Worm (Caenorhabditis elegans) whole organism, early embryonic: ENCODE data around the gene chpf-2.

Experiments
- B0310.2 ChIP-seq: sonication (generic microtip); optimal IDR thresholded peaks from 2 replicates; lab custom pipeline; 2016; ENCODE audit warnings: mild to moderate bottlenecking, missing genetic modification characterization, missing compliant biosample characterization
- F13C5.2 ChIP-seq: sonication (generic microtip); optimal IDR thresholded peaks from 2 replicates; lab custom pipeline; 2017; ENCODE audit warnings: mild to moderate bottlenecking, missing genetic modification characterization, inconsistent platforms, missing compliant biosample characterization
- aly-1 ChIP-seq: sonication (generic microtip); optimal IDR thresholded peaks from 2 replicates; lab custom pipeline; 2016; ENCODE audit warnings: missing genetic modification characterization, missing compliant biosample characterization
- ama-1 ChIP-seq: fragments of 150-350 bp; optimal IDR thresholded peaks from 2 replicates; lab custom pipeline; 2014
- ceh-13 ChIP-seq: fragments of 200-800 bp; sonication (Bioruptor generic); optimal IDR thresholded peaks from 2 replicates; lab custom pipeline; 2018; ENCODE audit warnings: mild to moderate bottlenecking, missing genetic modification characterization, missing compliant biosample characterization
- ceh-36 ChIP-seq: sonication (generic microtip); optimal IDR thresholded peaks from 2 replicates; lab custom pipeline; 2016; ENCODE audit warnings: missing genetic modification characterization, inconsistent platforms, missing compliant biosample characterization
- ets-7 ChIP-seq: sonication (generic microtip); optimal IDR thresholded peaks from 2 replicates; lab custom pipeline; 2016; ENCODE audit warnings: missing genotype, missing genetic modification characterization, missing compliant biosample characterization
- flt-1 ChIP-seq: fragments of 200-800 bp; sonication (Bioruptor generic); IDR thresholded peaks from 2 replicates; pipeline ENCODE4 v1.3.6; 2022; ENCODE audit warnings: missing genetic modification characterization, missing compliant biosample characterization
- hmbx-1 ChIP-seq: sonication (generic microtip); optimal IDR thresholded peaks from 2 replicates; lab custom pipeline; 2016; ENCODE audit warnings: mild to moderate bottlenecking, missing genetic modification characterization, missing compliant biosample characterization
- hmg-4 ChIP-seq: fragments of 200-800 bp; sonication (Bioruptor generic); optimal IDR thresholded peaks from 2 replicates; lab custom pipeline; 2018; ENCODE audit warnings: mild to moderate bottlenecking, missing genetic modification characterization, missing compliant biosample characterization
- hnd-1 ChIP-seq: sonication (generic microtip); optimal IDR thresholded peaks from 2 replicates; lab custom pipeline; 2016; ENCODE audit warnings: missing genetic modification characterization, missing compliant biosample characterization
- pes-1 ChIP-seq: fragments of 200-800 bp; sonication (Bioruptor generic); IDR thresholded peaks from 2 replicates; pipeline ENCODE4 v1.3.6; 2022; ENCODE audit warnings: missing genetic modification reagents, missing genetic modification characterization, missing compliant biosample characterization
- scrt-1 ChIP-seq: fragments of 200-800 bp; sonication (Bioruptor generic); IDR thresholded peaks from 2 replicates; pipeline ENCODE4 v1.3.6; 2022; ENCODE audit warnings: missing genetic modification characterization, missing compliant biosample characterization
- sea-1 ChIP-seq: fragments of 200-800 bp; sonication (Bioruptor generic); conservative IDR thresholded peaks from 2 replicates; pipeline ENCODE4 v1.3.6; 2022; ENCODE audit warnings: missing genetic modification characterization, missing compliant biosample characterization
- tbx-11 ChIP-seq: fragments of 200-800 bp; sonication (Bioruptor generic); IDR thresholded peaks from 2 replicates; pipeline ENCODE4 v1.3.6; 2022; ENCODE audit warnings: missing genetic modification characterization, missing compliant biosample characterization
- tbx-37 ChIP-seq: fragments of 200-800 bp; sonication (Bioruptor generic); conservative IDR thresholded peaks from 2 replicates; pipeline ENCODE4 v1.3.6; 2022; ENCODE audit warnings: missing genetic modification reagents, missing genetic modification characterization, missing compliant biosample characterization
- tra-4 ChIP-seq: sonication (generic microtip); optimal IDR thresholded peaks from 2 replicates; lab custom pipeline; 2017; ENCODE audit warnings: missing genetic modification characterization, missing compliant biosample characterization

The chpf-2 gene

DNA sequence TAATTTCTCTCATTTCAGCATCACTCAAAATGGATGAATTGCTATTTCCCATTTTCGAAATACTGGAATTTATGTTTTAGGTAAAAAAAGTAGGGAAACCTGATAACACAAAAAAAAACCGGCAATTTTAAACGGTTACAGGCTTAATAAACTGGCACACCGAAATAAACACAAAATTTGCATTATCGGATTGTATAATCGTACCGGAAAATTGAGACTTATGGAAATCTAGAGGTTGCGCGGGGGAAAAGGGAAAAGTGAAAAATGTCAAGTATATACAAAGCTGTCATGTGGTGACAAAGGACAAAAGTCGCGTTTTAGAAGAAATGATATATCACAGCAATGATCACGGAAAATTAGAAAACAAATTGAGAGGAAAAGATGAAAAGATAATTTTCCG, at the start of gene chpf-2:
Gene chpf-2 (minus strand): TSS at position 101 of the 400 bp plus-strand sequence.
- TF ChIP-seq tbx-37 (GFP tag; lab: Robert Waterston, UW) (no peak), scrt-1 (GFP tag; lab: Robert Waterston, UW) (no peak), tra-4 (tag; lab: Kevin White, UChicago) (no peak), hnd-1 (tag; lab: Kevin White, UChicago) (no peak), ets-7 (no peak), F13C5.2 (tag; lab: Kevin White, UChicago) (no peak), pes-1 (no peak), hmbx-1 (no peak), hmg-4 (GFP tag; lab: Kevin White, UChicago) (no peak), B0310.2 (tag; lab: Kevin White, UChicago) (no peak)

DNA sequence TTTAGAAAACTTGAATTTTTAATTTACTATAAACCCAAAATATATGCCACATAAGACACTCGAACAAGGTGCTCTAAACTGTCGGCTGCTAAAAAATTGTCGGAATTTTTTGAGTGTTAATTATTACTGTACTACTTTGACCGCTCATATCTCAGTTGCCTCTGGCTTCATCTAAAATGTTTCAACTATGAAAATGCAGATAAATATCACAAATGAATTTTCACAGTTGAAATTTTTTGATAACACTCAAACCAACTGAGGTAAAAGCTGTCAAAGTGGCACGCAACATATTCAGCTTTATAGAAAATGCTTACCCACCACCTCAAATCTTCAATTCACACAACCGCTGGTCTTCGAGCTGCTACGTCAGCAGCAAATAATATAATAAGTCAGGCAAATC, 49.6 kb upstream of the chpf-2 start, which contains the start of gene acs-21:
Gene acs-21 (plus strand): TSS at position 301 of the 400 bp plus-strand sequence.
- TF ChIP-seq aly-1 (tag; lab: Kevin White, UChicago) = no peak
- TF ChIP-seq tbx-11 (GFP tag; lab: Robert Waterston, UW) = no peak
- TF ChIP-seq F13C5.2 (tag; lab: Kevin White, UChicago) = no peak
- TF ChIP-seq pes-1 = no peak
- no peak for TF ChIP-seq B0310.2 (tag; lab: Kevin White, UChicago)
- no peak for TF ChIP-seq hmbx-1
- TF ChIP-seq ama-1 = no peak
- no peak for TF ChIP-seq ceh-13
- TF ChIP-seq sea-1 (GFP tag; lab: Robert Waterston, UW) = no peak
- no peak for TF ChIP-seq hnd-1 (tag; lab: Kevin White, UChicago)
- TF ChIP-seq tra-4 (tag; lab: Kevin White, UChicago) = no peak
- no peak for TF ChIP-seq scrt-1 (GFP tag; lab: Robert Waterston, UW)
- no peak for TF ChIP-seq ets-7
- no peak for TF ChIP-seq hmg-4 (GFP tag; lab: Kevin White, UChicago)
- TF ChIP-seq flt-1 (GFP tag; lab: Robert Waterston, UW) = no peak
- TF ChIP-seq tbx-37 (GFP tag; lab: Robert Waterston, UW) = no peak

DNA sequence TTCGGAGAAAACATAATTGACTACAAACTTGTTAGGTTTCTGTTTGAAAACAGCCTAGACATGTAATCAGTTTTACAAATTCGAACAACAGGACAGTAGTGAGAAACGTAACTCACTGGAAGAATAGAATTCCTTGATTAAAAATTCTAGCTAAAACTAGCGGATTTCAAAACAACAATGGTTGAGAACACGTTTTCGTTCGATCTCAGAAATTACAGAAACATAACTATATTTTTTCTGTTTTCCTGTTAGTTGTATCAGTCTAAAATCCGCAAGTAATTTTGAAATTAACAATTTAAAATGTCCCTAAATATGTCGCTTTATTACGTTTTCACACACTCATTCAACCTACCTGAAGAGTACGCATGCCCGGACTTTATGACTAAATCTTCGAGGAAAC, 47.1 kb upstream of the chpf-2 start, which contains the start of gene srt-8:
Gene srt-8 (plus strand): TSS at position 301 of the 400 bp plus-strand sequence.
- no peak for TF ChIP-seq ceh-36 (tag; lab: Kevin White, UChicago)
- TF ChIP-seq aly-1 (tag; lab: Kevin White, UChicago) = no peak
- no peak for TF ChIP-seq ceh-13
- no peak for TF ChIP-seq ama-1
- no peak for TF ChIP-seq hnd-1 (tag; lab: Kevin White, UChicago)
- TF ChIP-seq tbx-11 (GFP tag; lab: Robert Waterston, UW) = no peak
- no peak for TF ChIP-seq sea-1 (GFP tag; lab: Robert Waterston, UW)
- no peak for TF ChIP-seq pes-1
- TF ChIP-seq F13C5.2 (tag; lab: Kevin White, UChicago) = no peak
- TF ChIP-seq hmbx-1 = no peak
- no peak for TF ChIP-seq tbx-37 (GFP tag; lab: Robert Waterston, UW)
- TF ChIP-seq flt-1 (GFP tag; lab: Robert Waterston, UW) = no peak
- no peak for TF ChIP-seq hmg-4 (GFP tag; lab: Kevin White, UChicago)

DNA sequence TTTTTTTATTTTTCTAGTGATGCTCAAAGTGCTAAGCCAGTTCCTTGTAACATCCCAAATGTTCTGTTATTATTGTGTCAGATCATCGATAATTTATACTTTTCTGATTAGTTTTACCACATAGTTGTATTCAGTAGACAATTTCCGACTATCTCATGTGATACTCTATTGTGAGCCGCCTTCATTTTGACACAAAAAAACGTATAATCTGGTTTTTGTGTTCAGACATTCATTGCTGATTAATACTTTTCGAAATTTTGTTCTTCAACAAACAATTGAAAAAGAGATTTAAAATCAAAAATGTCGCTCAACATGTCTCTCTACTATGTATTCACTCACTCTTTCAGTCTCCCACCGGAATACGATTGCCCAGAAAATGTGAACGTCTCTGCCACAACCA, 42.3 kb upstream of the chpf-2 start, which contains the start of gene srt-7:
Gene srt-7 (plus strand): TSS at position 301 of the 400 bp plus-strand sequence.
- TF ChIP-seq tra-4 (tag; lab: Kevin White, UChicago) (no peak), B0310.2 (tag; lab: Kevin White, UChicago) (no peak), tbx-37 (GFP tag; lab: Robert Waterston, UW) (no peak), hmbx-1 (no peak), aly-1 (tag; lab: Kevin White, UChicago) (no peak), F13C5.2 (tag; lab: Kevin White, UChicago) (no peak), hnd-1 (tag; lab: Kevin White, UChicago) (no peak), ama-1 (no peak), ceh-36 (tag; lab: Kevin White, UChicago) (no peak), flt-1 (GFP tag; lab: Robert Waterston, UW) (no peak), pes-1 (no peak), scrt-1 (GFP tag; lab: Robert Waterston, UW) (no peak), sea-1 (GFP tag; lab: Robert Waterston, UW) (no peak), tbx-11 (GFP tag; lab: Robert Waterston, UW) (no peak), ceh-13 (no peak)

DNA sequence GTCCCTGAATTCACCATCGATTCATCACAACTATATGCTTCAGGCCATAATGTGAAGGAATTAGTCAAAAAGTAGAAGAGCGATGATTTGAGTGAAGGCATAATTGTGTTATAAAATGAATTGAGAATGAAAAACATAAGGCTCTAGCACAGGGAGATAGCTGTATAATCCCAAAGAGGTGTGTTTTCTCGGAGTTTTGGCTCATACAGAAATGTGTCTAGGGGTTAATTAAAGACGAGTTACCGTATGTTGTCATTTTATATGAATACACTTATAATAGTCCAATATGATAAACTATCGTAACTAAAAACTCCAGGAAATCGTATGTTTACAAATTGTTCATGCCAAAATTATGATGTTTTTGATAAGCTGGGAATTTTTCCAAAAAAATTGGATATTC, 41.6 kb upstream of the chpf-2 start, which contains the start of gene srt-5:
Gene srt-5 (minus strand): TSS at position 101 of the 400 bp plus-strand sequence.
- TF ChIP-seq tbx-11 (GFP tag; lab: Robert Waterston, UW) (no peak), pes-1 (no peak), aly-1 (tag; lab: Kevin White, UChicago) (no peak), B0310.2 (tag; lab: Kevin White, UChicago) (no peak), ets-7 (no peak), ceh-36 (tag; lab: Kevin White, UChicago) (no peak), hnd-1 (tag; lab: Kevin White, UChicago) (no peak), ama-1 (no peak), scrt-1 (GFP tag; lab: Robert Waterston, UW) (no peak), sea-1 (GFP tag; lab: Robert Waterston, UW) (no peak), flt-1 (GFP tag; lab: Robert Waterston, UW) (no peak), tra-4 (tag; lab: Kevin White, UChicago) (no peak), hmg-4 (GFP tag; lab: Kevin White, UChicago) (no peak), hmbx-1 (no peak)

DNA sequence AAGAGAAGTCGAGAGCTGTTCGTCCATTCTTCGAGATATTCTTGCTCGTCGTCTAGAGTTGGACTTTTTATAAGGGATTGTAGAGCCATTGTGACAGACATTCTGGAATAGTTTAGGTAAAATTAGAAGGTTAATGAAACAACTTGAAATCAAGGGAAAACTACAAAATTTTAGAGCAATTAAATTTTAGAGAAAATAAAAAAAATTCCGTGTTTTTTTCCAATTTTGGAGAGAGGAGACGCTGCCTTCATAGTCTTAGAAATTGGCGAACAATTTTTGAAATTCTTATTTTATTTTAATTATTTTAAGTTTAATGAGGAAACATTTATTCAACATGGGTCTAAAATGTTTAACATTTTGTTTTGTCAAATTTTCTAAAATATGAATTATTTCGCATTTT, 32.4 kb upstream of the chpf-2 start, which contains the start of gene C50H11.13:
Gene C50H11.13 (minus strand): TSS at position 101 of the 400 bp plus-strand sequence.
- TF ChIP-seq tbx-37 (GFP tag; lab: Robert Waterston, UW) (no peak), hmbx-1 (no peak), aly-1 (tag; lab: Kevin White, UChicago) (no peak), B0310.2 (tag; lab: Kevin White, UChicago) (no peak), flt-1 (GFP tag; lab: Robert Waterston, UW) (no peak)

DNA sequence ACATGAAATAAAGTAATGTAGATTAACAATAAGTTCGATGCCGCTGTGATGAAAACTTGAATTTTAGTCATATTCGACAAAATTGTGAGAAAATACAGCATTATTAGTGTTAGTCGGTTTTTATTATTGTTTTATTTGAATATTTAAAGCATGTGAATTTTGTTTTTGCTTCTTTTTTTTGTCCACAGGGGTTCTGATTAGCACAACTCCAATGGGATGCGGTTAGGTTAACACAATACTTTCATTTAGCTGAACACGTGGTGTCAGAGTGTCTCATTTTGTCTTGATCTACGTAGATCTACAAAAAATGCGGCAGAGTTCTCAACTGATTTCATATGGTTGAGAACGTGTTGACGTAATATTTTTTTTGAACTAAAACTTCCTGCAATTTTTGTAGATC, 29.9 kb upstream of the chpf-2 start, which contains the start of gene str-40:
Gene str-40 (minus strand): TSS at position 101 of the 400 bp plus-strand sequence.
- no peak for TF ChIP-seq F13C5.2 (tag; lab: Kevin White, UChicago)
- no peak for TF ChIP-seq sea-1 (GFP tag; lab: Robert Waterston, UW)
- TF ChIP-seq hmg-4 (GFP tag; lab: Kevin White, UChicago) = no peak
- TF ChIP-seq flt-1 (GFP tag; lab: Robert Waterston, UW) = no peak
- TF ChIP-seq tbx-37 (GFP tag; lab: Robert Waterston, UW) = no peak
- TF ChIP-seq ceh-13 = no peak
- no peak for TF ChIP-seq scrt-1 (GFP tag; lab: Robert Waterston, UW)
